Worm (Caenorhabditis elegans) whole organism, L4/young adult: ENCODE results near the gene lipl-7.

Source experiments
- W03F9.2 ChIP-seq: fragments of 150-350 bp; optimal IDR thresholded peaks from 2 replicates; lab custom pipeline; 2014; ENCODE audit warnings: missing biosample characterization, missing genetic modification characterization
- dao-5 ChIP-seq: sonication (generic microtip); optimal IDR thresholded peaks from 2 replicates; lab custom pipeline; 2016; ENCODE audit warnings: missing genotype, missing genetic modification characterization, moderate library complexity, missing compliant biosample characterization
- him-1 ChIP-seq: sonication (generic microtip); optimal IDR thresholded peaks from 2 replicates; lab custom pipeline; 2016; ENCODE audit warnings: missing genotype, missing genetic modification reagents, missing genetic modification characterization, missing compliant biosample characterization

DNA sequence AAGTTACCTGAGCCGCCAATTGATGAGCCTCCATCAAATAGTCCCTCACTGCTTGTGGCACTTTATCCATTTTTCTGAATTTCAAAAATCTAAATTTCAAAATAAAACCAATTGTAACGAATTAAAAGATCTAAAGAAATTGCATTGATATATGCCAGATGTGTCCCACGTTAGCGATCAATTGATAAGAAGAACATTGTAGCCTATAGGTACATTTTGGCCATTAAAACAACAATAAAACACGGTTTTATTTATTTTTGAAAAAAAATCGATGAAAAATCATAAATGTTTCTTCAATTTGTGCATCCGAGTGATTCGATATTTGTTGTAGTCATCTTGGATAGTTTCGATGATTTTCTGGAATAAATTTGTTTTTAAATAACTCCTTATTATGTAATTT, 2.6 kb downstream of the lipl-7 start, which contains the start of gene ech-8:
- TF ChIP-seq him-1 (tag; lab: Kevin White, UChicago) (no peak), W03F9.2 (tag; lab: Kevin White, UChicago) (no peak), dao-5 (tag; lab: Kevin White, UChicago) (no peak)
